Fruit fly (Drosophila melanogaster) whole organism, adult: ENCODE data around the gene AP-1gamma.

Source experiments
- CG14711 ChIP-seq: fragments of 200-800 bp; sonication (Bioruptor generic); optimal IDR thresholded peaks from 2 replicates; lab custom pipeline; 2018; ENCODE audit warnings: missing biosample characterization, mild to moderate bottlenecking, missing genetic modification characterization, moderate library complexity
- CG7045 ChIP-seq: fragments of 200-800 bp; sonication (Bioruptor generic); optimal IDR thresholded peaks from 2 replicates; lab custom pipeline; 2017; ENCODE audit warnings: missing biosample characterization, mild to moderate bottlenecking, missing genetic modification characterization
- Crg-1 ChIP-seq: fragments of 200-800 bp; sonication (Bioruptor generic); optimal IDR thresholded peaks from 2 replicates; lab custom pipeline; 2016; ENCODE audit warnings: missing biosample characterization, missing genetic modification characterization
- Mnt ChIP-seq: fragments of 200-800 bp; sonication (Bioruptor generic); optimal IDR thresholded peaks from 2 replicates; lab custom pipeline; 2016; ENCODE audit warnings: missing biosample characterization, mild to moderate bottlenecking, missing genetic modification characterization
- ovo ChIP-seq: fragments of 200-800 bp; sonication (Bioruptor generic); optimal IDR thresholded peaks from 2 replicates; lab custom pipeline; 2016; ENCODE audit warnings: missing biosample characterization, missing genetic modification characterization
- pad ChIP-seq: fragments of 200-800 bp; sonication (Bioruptor generic); optimal IDR thresholded peaks from 3 replicates; lab custom pipeline; 2017; ENCODE audit warnings: missing biosample characterization, missing genetic modification characterization, mild to moderate bottlenecking, moderate library complexity, missing genetic modification reagents

DNA sequence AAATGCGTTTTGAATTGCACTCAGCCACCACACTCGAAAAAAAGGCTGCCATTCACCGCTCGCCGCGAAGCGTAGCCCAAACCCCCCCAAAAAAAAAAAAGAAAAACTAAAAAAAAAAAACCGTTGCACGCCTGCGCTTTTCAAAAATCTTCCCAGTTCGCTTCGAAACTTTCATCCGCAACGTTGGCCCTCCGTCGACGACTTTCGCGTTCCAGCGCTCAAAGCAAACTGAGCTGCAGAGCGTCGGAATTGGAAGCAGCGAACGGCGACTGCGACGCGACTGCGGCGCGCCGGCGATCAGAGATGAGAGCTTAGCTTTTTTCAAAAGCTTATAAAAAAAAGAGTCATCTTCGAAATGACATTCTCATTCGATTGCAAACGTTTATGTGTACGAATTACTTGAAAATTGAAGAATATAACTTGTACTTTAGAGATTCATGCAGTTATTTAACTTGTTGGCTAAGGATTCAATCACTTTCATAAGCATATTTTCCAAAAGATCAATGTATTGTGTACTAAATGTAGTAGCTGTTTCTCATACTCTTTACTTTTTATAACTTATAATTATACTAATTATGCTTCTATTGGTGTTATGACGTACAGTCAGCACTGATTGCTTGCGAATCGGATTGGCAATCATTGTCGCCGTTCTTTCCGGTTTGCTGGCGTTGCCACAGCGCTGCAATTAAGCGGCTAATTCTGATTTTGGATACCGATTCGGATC lies 40.6 kb upstream of the AP-1gamma start, which contains the start of gene CG15365:
- TF ChIP-seq CG14711 (tag; lab: Kevin White, UChicago) (no peak), CG7045 (GFP tag; lab: Kevin White, UChicago) (no peak), ovo (GFP tag; lab: Kevin White, UChicago) (no peak), Crg-1 (no peak), Mnt (GFP tag; lab: Kevin White, UChicago) (no peak), pad (GFP tag; lab: Kevin White, UChicago) (no peak)
